Worm (Caenorhabditis elegans): ENCODE data around the gene rpl-36.

Gene rpl-36

ce11 chrIII:7223029-7223428, 43.0 kb downstream of the rpl-36 start, which contains the start of gene der-2:
der-2 (minus strand) TSS chrIII:7223129.
- TF ChIP-seq klf-2 (GFP tag; conservative IDR thresholded peaks at IDR 0.05), result no peak
- no peak for TF ChIP-seq ztf-29 (GFP tag; IDR thresholded peaks at IDR 0.05)
- TF ChIP-seq ref-1 (GFP tag; conservative IDR thresholded peaks at IDR 0.05), result no peak
- no peak for TF ChIP-seq cog-1 (tag; optimal IDR thresholded peaks at IDR 0.05)
- TF ChIP-seq tab-1 (GFP tag; IDR thresholded peaks at IDR 0.05), result no peak
- TF ChIP-seq ztf-23 (GFP tag; IDR thresholded peaks at IDR 0.05), result no peak

ce11 chrIII:7226607-7227006, 46.6 kb downstream of the rpl-36 start, which contains the start of gene hsp-75:
hsp-75 (minus strand) TSS chrIII:7226707.
- TF ChIP-seq cog-1 (tag; optimal IDR thresholded peaks at IDR 0.05), result no peak
- TF ChIP-seq ref-1 (GFP tag; conservative IDR thresholded peaks at IDR 0.05), result no peak
- TF ChIP-seq T22C8.4 (GFP tag; IDR thresholded peaks at IDR 0.05), result no peak
- no peak for TF ChIP-seq klf-2 (GFP tag; conservative IDR thresholded peaks at IDR 0.05)
- no peak for TF ChIP-seq med-1 (GFP tag; optimal IDR thresholded peaks at IDR 0.05; ENCODE audit: insufficient read depth)
- no peak for TF ChIP-seq ztf-29 (GFP tag; IDR thresholded peaks at IDR 0.05)
- TF ChIP-seq flt-1 (GFP tag; IDR thresholded peaks at IDR 0.05), result no peak
- TF ChIP-seq ztf-23 (GFP tag; IDR thresholded peaks at IDR 0.05), result no peak
- no peak for TF ChIP-seq tab-1 (GFP tag; IDR thresholded peaks at IDR 0.05)

- TF ChIP-seq klf-2 (GFP tag; conservative IDR thresholded peaks at IDR 0.05) (no peak), cog-1 (tag; optimal IDR thresholded peaks at IDR 0.05) (no peak), med-1 (GFP tag; optimal IDR thresholded peaks at IDR 0.05; ENCODE audit: insufficient read depth) (no peak), ztf-23 (GFP tag; IDR thresholded peaks at IDR 0.05) (no peak), tab-1 (GFP tag; IDR thresholded peaks at IDR 0.05) (no peak)
Observed at ce11 chrIII:7229687-7230086, 49.6 kb downstream of the rpl-36 start, which contains the start of gene R151.8. R151.8 (minus strand) TSS chrIII:7229787.
